Worm (Caenorhabditis elegans) whole organism, late embryonic: ENCODE results near the gene C15F1.2.

Experiments used
- C08G9.2 ChIP-seq: sonication (generic microtip); optimal IDR thresholded peaks from 2 replicates; lab custom pipeline; 2016; ENCODE audit warnings: mild to moderate bottlenecking, missing genetic modification characterization, moderate library complexity, missing compliant biosample characterization
- C38D4.7 ChIP-seq: fragments of 200-800 bp; sonication (Bioruptor generic); optimal IDR thresholded peaks from 2 replicates; lab custom pipeline; 2018; ENCODE audit warnings: mild to moderate bottlenecking, missing genetic modification characterization, moderate library complexity, missing compliant biosample characterization
- F13H6.1 ChIP-seq: sonication (generic microtip); optimal IDR thresholded peaks from 2 replicates; lab custom pipeline; 2016; ENCODE audit warnings: missing genetic modification characterization, missing compliant biosample characterization
- K02D7.2 ChIP-seq: sonication (generic microtip); optimal IDR thresholded peaks from 2 replicates; lab custom pipeline; 2017; ENCODE audit warnings: mild to moderate bottlenecking, missing genetic modification characterization, missing compliant biosample characterization
- K09A11.1 ChIP-seq: sonication (generic microtip); optimal IDR thresholded peaks from 2 replicates; lab custom pipeline; 2017; ENCODE audit warnings: antibody characterized with exemption, mild to moderate bottlenecking, missing genetic modification characterization, missing compliant biosample characterization; ENCODE audit not compliant: insufficient read depth
- Y22D7AL.16 ChIP-seq: sonication (generic microtip); optimal IDR thresholded peaks from 2 replicates; lab custom pipeline; 2016; ENCODE audit warnings: missing genetic modification characterization, missing compliant biosample characterization
- ahr-1 ChIP-seq: sonication (generic microtip); optimal IDR thresholded peaks from 2 replicates; lab custom pipeline; 2016; ENCODE audit warnings: missing genetic modification characterization, missing compliant biosample characterization
- ceh-18 ChIP-seq: sonication (generic microtip); optimal IDR thresholded peaks from 2 replicates; lab custom pipeline; 2016; ENCODE audit warnings: missing genetic modification characterization, missing compliant biosample characterization
- ceh-19 ChIP-seq: fragments of 200-800 bp; sonication (Bioruptor generic); optimal IDR thresholded peaks from 2 replicates; lab custom pipeline; 2018; ENCODE audit warnings: mild to moderate bottlenecking, missing genetic modification characterization, missing compliant biosample characterization
- ceh-2 ChIP-seq: sonication (generic microtip); optimal IDR thresholded peaks from 2 replicates; lab custom pipeline; 2016; ENCODE audit warnings: missing genotype, missing genetic modification characterization, missing compliant biosample characterization
- ceh-24 ChIP-seq: sonication (generic microtip); optimal IDR thresholded peaks from 2 replicates; lab custom pipeline; 2016; ENCODE audit warnings: mild to moderate bottlenecking, missing genetic modification characterization, missing compliant biosample characterization
- ceh-31 ChIP-seq: sonication (generic microtip); optimal IDR thresholded peaks from 2 replicates; lab custom pipeline; 2016; ENCODE audit warnings: missing genetic modification characterization, missing compliant biosample characterization
- ceh-34 ChIP-seq: sonication (generic microtip); optimal IDR thresholded peaks from 2 replicates; lab custom pipeline; 2016; ENCODE audit warnings: mild to moderate bottlenecking, missing genetic modification characterization, missing compliant biosample characterization
- ceh-45 ChIP-seq: fragments of 200-800 bp; sonication (Bioruptor generic); IDR thresholded peaks from 2 replicates; pipeline ENCODE4 v1.3.6; 2022; ENCODE audit warnings: missing genetic modification reagents, missing genetic modification characterization, missing compliant biosample characterization
- ceh-48 ChIP-seq: sonication (generic microtip); optimal IDR thresholded peaks from 2 replicates; lab custom pipeline; 2016; ENCODE audit warnings: missing genetic modification characterization, inconsistent platforms, missing compliant biosample characterization
- ceh-6 ChIP-seq: fragments of 200-800 bp; sonication (Bioruptor generic); optimal IDR thresholded peaks from 2 replicates; lab custom pipeline; 2018; ENCODE audit warnings: mild to moderate bottlenecking, missing genetic modification characterization, missing compliant biosample characterization
- ceh-9 ChIP-seq: sonication (generic microtip); optimal IDR thresholded peaks from 2 replicates; lab custom pipeline; 2016; ENCODE audit warnings: mild to moderate bottlenecking, missing genetic modification characterization, inconsistent platforms, missing compliant biosample characterization
- dmd-4 ChIP-seq: sonication (generic microtip); optimal IDR thresholded peaks from 2 replicates; lab custom pipeline; 2016; ENCODE audit warnings: borderline replicate concordance, missing genetic modification characterization, missing compliant biosample characterization
- dve-1 ChIP-seq: sonication (generic microtip); optimal IDR thresholded peaks from 2 replicates; lab custom pipeline; 2017; ENCODE audit warnings: antibody characterized with exemption, mild to moderate bottlenecking, missing genetic modification characterization, missing compliant biosample characterization
- elt-4 ChIP-seq: sonication (generic microtip); optimal IDR thresholded peaks from 2 replicates; lab custom pipeline; 2016; ENCODE audit warnings: missing genetic modification characterization, missing compliant biosample characterization
- fkh-6 ChIP-seq: sonication (generic microtip); optimal IDR thresholded peaks from 2 replicates; lab custom pipeline; 2016; ENCODE audit warnings: missing genetic modification characterization, missing compliant biosample characterization
- gmeb-2 ChIP-seq: sonication (generic microtip); optimal IDR thresholded peaks from 2 replicates; lab custom pipeline; 2016; ENCODE audit warnings: missing genetic modification characterization, inconsistent platforms, missing compliant biosample characterization
- hlh-15 ChIP-seq: sonication (generic microtip); optimal IDR thresholded peaks from 2 replicates; lab custom pipeline; 2016; ENCODE audit warnings: missing genetic modification characterization, missing compliant biosample characterization
- hlh-6 ChIP-seq: sonication (generic microtip); optimal IDR thresholded peaks from 2 replicates; lab custom pipeline; 2016; ENCODE audit warnings: missing genotype, missing genetic modification characterization, missing compliant biosample characterization
- lin-11 ChIP-seq: fragments of 200-800 bp; sonication (Bioruptor generic); optimal IDR thresholded peaks from 2 replicates; lab custom pipeline; 2018; ENCODE audit warnings: mild to moderate bottlenecking, missing genetic modification characterization, missing compliant biosample characterization
- madf-2 ChIP-seq: sonication (generic microtip); optimal IDR thresholded peaks from 2 replicates; lab custom pipeline; 2017; ENCODE audit warnings: missing genetic modification characterization, missing compliant biosample characterization
- nhr-11 ChIP-seq: fragments of 150-350 bp; optimal IDR thresholded peaks from 2 replicates; lab custom pipeline; 2014; ENCODE audit warnings: missing biosample characterization, missing genetic modification characterization
- nhr-232 ChIP-seq: sonication (generic microtip); optimal IDR thresholded peaks from 2 replicates; lab custom pipeline; 2016; ENCODE audit warnings: missing genetic modification characterization, missing compliant biosample characterization
- odd-2 ChIP-seq: sonication (generic microtip); optimal IDR thresholded peaks from 2 replicates; lab custom pipeline; 2017; ENCODE audit warnings: antibody characterized with exemption, mild to moderate bottlenecking, missing genetic modification characterization, missing compliant biosample characterization
- pat-9 ChIP-seq: fragments of 200-800 bp; sonication (Bioruptor generic); optimal IDR thresholded peaks from 2 replicates; lab custom pipeline; 2018; ENCODE audit warnings: mild to moderate bottlenecking, missing genetic modification characterization, moderate library complexity, missing compliant biosample characterization
- pax-1 ChIP-seq: fragments of 150-350 bp; optimal IDR thresholded peaks from 2 replicates; lab custom pipeline; 2014; ENCODE audit warnings: missing biosample characterization, missing genetic modification characterization
- pha-2 ChIP-seq: sonication (generic microtip); optimal IDR thresholded peaks from 2 replicates; lab custom pipeline; 2017; ENCODE audit warnings: mild to moderate bottlenecking, missing genetic modification characterization, missing compliant biosample characterization
- pros-1 ChIP-seq: fragments of 150-350 bp; optimal IDR thresholded peaks from 2 replicates; lab custom pipeline; 2014; ENCODE audit warnings: missing biosample characterization, missing genetic modification reagents, missing genetic modification characterization
- ref-2 ChIP-seq: sonication (generic microtip); optimal IDR thresholded peaks from 2 replicates; lab custom pipeline; 2016; ENCODE audit warnings: missing genetic modification characterization, missing compliant biosample characterization
- rnt-1 ChIP-seq: sonication (generic microtip); optimal IDR thresholded peaks from 2 replicates; lab custom pipeline; 2016; ENCODE audit warnings: missing genetic modification characterization, missing compliant biosample characterization
- sdc-2 ChIP-seq: sonication (generic microtip); optimal IDR thresholded peaks from 2 replicates; lab custom pipeline; 2016; ENCODE audit warnings: missing genotype, missing genetic modification characterization, missing compliant biosample characterization
- tbx-2 ChIP-seq: sonication (generic microtip); optimal IDR thresholded peaks from 2 replicates; lab custom pipeline; 2016; ENCODE audit warnings: missing genetic modification characterization, missing compliant biosample characterization
- tbx-7 ChIP-seq: sonication (generic microtip); optimal IDR thresholded peaks from 2 replicates; lab custom pipeline; 2016; ENCODE audit warnings: missing genotype, missing genetic modification characterization, missing compliant biosample characterization
- ttx-3 ChIP-seq: sonication (generic microtip); optimal IDR thresholded peaks from 2 replicates; lab custom pipeline; 2016; ENCODE audit warnings: missing genetic modification reagents, missing genetic modification characterization, missing compliant biosample characterization
- unc-3 ChIP-seq, 2 experiments: fragments of 200-800 bp in 1 of 2; sonication (Bioruptor generic) in 1 of 2; sonication (generic microtip) in 1 of 2; conservative IDR thresholded peaks in 1 of 2; optimal IDR thresholded peaks in 1 of 2; 2 replicates each; pipeline versions ENCODE4 v1.3.6 to Lab custom; 2016 to 2022; ENCODE audit warnings: missing compliant biosample characterization in 2 of 2, missing genetic modification characterization in 2 of 2, missing genetic modification reagents in 1 of 2
- unc-42 ChIP-seq: sonication (generic microtip); optimal IDR thresholded peaks from 2 replicates; lab custom pipeline; 2016; ENCODE audit warnings: missing genotype, missing genetic modification characterization, missing compliant biosample characterization
- unc-55 ChIP-seq: sonication (generic microtip); optimal IDR thresholded peaks from 2 replicates; lab custom pipeline; 2017; ENCODE audit warnings: missing biosample characterization, missing genetic modification reagents, missing genetic modification characterization
- unc-86 ChIP-seq: sonication (generic microtip); optimal IDR thresholded peaks from 2 replicates; lab custom pipeline; 2016; ENCODE audit warnings: missing genetic modification characterization, missing compliant biosample characterization
- zip-5 ChIP-seq: sonication (generic microtip); optimal IDR thresholded peaks from 2 replicates; lab custom pipeline; 2016; ENCODE audit warnings: missing genetic modification characterization, missing compliant biosample characterization
- ztf-16 ChIP-seq: sonication (generic microtip); optimal IDR thresholded peaks from 2 replicates; lab custom pipeline; 2017; ENCODE audit warnings: missing genetic modification characterization, missing compliant biosample characterization

C15F1.2 gene

DNA sequence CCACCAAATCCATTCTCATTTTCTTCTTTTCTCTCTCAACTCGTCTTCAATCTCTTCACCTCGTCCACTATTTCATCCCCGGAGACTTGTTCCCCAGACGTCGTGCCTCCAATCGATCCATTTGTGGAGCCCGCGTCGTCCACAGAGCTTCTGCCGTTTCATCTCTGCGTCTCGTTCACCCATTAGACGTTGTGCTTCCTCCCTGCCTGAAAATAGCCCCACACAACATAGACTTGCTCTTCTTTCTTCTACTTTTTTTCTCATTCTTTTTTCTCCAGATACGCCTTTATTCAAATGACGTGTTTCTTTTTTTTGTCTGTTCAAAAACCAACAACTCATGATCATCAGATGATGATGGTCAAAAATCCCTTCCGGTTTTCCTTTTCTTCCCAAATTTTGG lies 13.2 kb downstream of the C15F1.2 start (continued):
- TF ChIP-seq K09A11.1 (tag; lab: Kevin White, UChicago) (no peak), nhr-232 (tag; lab: Kevin White, UChicago) (no peak), hlh-15 (no peak), madf-2 (tag; lab: Kevin White, UChicago) (no peak), ceh-48 (peak; percentile 75), pat-9 (tag; lab: Kevin White, UChicago) (no peak), pax-1 (tag; lab: Kevin White, UChicago) (no peak), pros-1 (tag; lab: Kevin White, UChicago) (no peak), tbx-7 (no peak), unc-3 (GFP tag; conservative IDR thresholded peaks at IDR 0.05; lab: Robert Waterston, UW) (no peak), unc-3 (tag; optimal IDR thresholded peaks at IDR 0.05; lab: Kevin White, UChicago) (peak; percentile 30), ztf-16 (tag; lab: Kevin White, UChicago) (no peak), odd-2 (tag; lab: Kevin White, UChicago) (no peak), ceh-24 (no peak), C08G9.2 (no peak), tbx-2 (tag; lab: Kevin White, UChicago) (peak; percentile 26), ceh-18 (tag; lab: Kevin White, UChicago) (peak; percentile 13), gmeb-2 (no peak), ceh-6 (no peak), ahr-1 (no peak), lin-11 (tag; lab: Kevin White, UChicago) (no peak), unc-55 (GFP tag; lab: Kevin White, UChicago) (no peak), K02D7.2 (no peak), nhr-11 (no peak), fkh-6 (no peak), zip-5 (tag; lab: Kevin White, UChicago) (no peak), hlh-6 (tag; lab: Kevin White, UChicago) (no peak), ref-2 (tag; lab: Kevin White, UChicago) (peak; percentile 20), unc-42 (tag; lab: Kevin White, UChicago) (peak; percentile 80)

DNA sequence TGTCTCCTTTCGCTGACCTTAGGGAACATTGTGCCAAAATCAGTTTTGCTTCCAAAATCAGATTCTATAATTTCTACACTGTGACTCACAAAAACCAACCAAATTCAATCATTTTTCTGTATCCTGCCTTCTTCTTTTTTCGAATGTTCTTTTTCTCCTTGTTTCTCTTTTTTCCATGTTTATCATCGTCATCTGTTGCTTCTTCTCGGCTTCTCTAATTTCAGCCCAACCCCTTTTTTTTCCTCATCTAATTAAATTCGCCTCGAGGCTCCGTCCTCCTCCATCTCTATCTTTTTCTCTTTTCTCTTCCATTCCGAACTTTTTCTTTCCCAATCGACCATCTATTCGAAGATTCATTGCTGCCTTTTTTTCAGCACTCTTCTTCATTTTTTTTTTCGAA lies 14.9 kb downstream of the C15F1.2 start, which contains the start of gene unc-104:
unc-104 (plus strand) TSS at position 311 of the 400 bp plus-strand sequence.
- TF ChIP-seq ceh-19 (GFP tag; lab: Kevin White, UChicago) (no peak), unc-42 (tag; lab: Kevin White, UChicago) (peak; percentile 89), ceh-2 (tag; lab: Kevin White, UChicago) (no peak)

DNA sequence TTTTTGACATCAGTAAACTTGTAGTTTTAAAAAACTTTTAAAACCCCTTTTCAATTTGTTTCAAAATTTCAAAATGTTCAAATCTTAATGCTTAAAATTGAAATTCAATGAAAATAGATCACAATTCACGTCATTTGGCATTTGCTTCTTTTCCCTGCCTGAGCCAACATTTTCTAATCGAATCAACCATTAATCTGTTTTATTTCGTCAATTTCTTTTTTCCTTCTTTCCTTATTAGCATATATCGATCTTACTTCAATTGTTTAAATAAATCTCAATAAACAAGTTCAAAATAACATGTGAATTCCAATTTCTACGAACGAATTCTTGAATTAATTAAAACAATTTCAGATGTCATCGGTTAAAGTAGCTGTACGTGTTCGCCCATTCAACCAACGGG lies 15.8 kb downstream of the C15F1.2 start:
- TF ChIP-seq ttx-3 (tag; lab: Kevin White, UChicago): no peak
- TF ChIP-seq pat-9 (tag; lab: Kevin White, UChicago): no peak
- no peak for TF ChIP-seq rnt-1 (tag; lab: Kevin White, UChicago)

DNA sequence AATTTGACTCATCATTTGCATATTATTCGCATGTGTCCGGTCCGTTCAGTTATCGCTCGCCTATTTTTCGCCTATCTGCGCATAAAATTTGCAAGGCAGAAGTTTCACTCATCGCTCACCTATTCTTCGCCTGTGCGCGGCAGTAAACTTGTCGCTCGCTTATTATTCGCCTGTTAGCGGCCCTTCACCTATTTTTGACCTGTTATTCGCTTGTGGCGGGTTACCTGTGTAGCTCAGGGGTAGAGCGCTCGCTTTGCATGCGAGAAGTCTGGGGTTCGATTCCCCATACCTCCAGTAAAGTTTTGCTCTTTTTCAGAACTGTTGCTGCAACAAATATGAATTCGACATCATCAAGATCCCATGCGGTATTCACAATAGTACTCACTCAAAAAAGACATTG lies 21.7 kb downstream of the C15F1.2 start:
- peak; percentile 22 for TF ChIP-seq K09A11.1 (tag; lab: Kevin White, UChicago)
- TF ChIP-seq ceh-9 (tag; lab: Kevin White, UChicago): peak; percentile 41
- peak; percentile 50 for TF ChIP-seq rnt-1 (tag; lab: Kevin White, UChicago)
- peak; percentile 21 for TF ChIP-seq ceh-31
- peak; percentile 84 for TF ChIP-seq gmeb-2
- TF ChIP-seq ceh-45 (GFP tag; lab: Robert Waterston, UW): peak; percentile 73; the same call in 1 of the 2 replicates
- TF ChIP-seq tbx-2 (tag; lab: Kevin White, UChicago): peak; percentile 50
- peak; percentile 87 for TF ChIP-seq hlh-6 (tag; lab: Kevin White, UChicago)
- peak; percentile 68 for TF ChIP-seq unc-86 (tag; lab: Kevin White, UChicago)
- peak; percentile 34 for TF ChIP-seq ceh-34 (tag; lab: Kevin White, UChicago)
- TF ChIP-seq ceh-18 (tag; lab: Kevin White, UChicago): peak; percentile 28
- TF ChIP-seq ceh-2 (tag; lab: Kevin White, UChicago): peak; percentile 50
- peak; percentile 37 for TF ChIP-seq zip-5 (tag; lab: Kevin White, UChicago)
- peak; percentile 66 for TF ChIP-seq hlh-15
- peak; percentile 33 for TF ChIP-seq dve-1 (tag; lab: Kevin White, UChicago)
- TF ChIP-seq ttx-3 (tag; lab: Kevin White, UChicago): peak; percentile 70
- TF ChIP-seq C08G9.2: peak; percentile 42
- TF ChIP-seq tbx-7: peak; percentile 15
- TF ChIP-seq C38D4.7 (GFP tag; lab: Kevin White, UChicago): peak; percentile 78
- peak; percentile 41 for TF ChIP-seq F13H6.1 (tag; lab: Kevin White, UChicago)
- TF ChIP-seq dmd-4: peak; percentile 65
- TF ChIP-seq ref-2 (tag; lab: Kevin White, UChicago): peak; percentile 72
- peak; percentile 75 for TF ChIP-seq fkh-6
- peak; percentile 30 for TF ChIP-seq elt-4 (tag; lab: Kevin White, UChicago)
- TF ChIP-seq sdc-2 (tag; lab: Kevin White, UChicago): peak; percentile 74
- TF ChIP-seq pha-2 (tag; lab: Kevin White, UChicago): peak; percentile 85
- TF ChIP-seq ceh-48: peak; percentile 59
- TF ChIP-seq Y22D7AL.16 (tag; lab: Kevin White, UChicago): peak; percentile 70
